Worm (Caenorhabditis elegans): ENCODE measurements around the gene msrp-5.

DNA sequence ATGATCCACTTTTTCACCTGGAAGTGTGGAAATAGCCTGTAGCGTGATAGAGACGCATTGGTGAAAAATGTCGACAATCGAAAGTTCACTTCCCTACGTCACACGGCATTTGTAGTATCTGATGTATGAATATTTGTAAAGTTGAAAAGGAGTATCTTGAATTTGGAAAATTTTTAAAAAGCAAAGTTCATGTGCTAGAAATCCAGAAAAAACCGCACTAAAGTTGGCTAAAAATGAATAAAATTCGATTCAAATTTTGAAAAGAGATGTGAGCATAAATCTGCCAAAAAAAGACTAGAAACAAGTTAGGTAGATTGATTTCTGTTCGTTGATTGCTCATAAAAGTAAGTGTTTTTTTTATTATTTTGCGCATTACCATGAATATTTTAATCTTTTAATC lies 33.7 kb upstream of the msrp-5 start, which contains the start of gene sri-74:
- TF ChIP-seq unc-130 (GFP tag; optimal IDR thresholded peaks at IDR 0.05) (no peak), athp-1 (tag; optimal IDR thresholded peaks at IDR 0.05) (no peak), snpc-4 (GFP tag; optimal IDR thresholded peaks at IDR 0.05) (no peak), snpc-4 (tag; optimal IDR thresholded peaks at IDR 0.05) (no peak), hmg-20 (GFP tag; IDR thresholded peaks at IDR 0.05) (no peak), unc-62 (GFP tag; optimal IDR thresholded peaks at IDR 0.05) (no peak), lsl-1 (GFP tag; optimal IDR thresholded peaks at IDR 0.05) (no peak), ceh-58 (GFP tag; IDR thresholded peaks at IDR 0.05) (no peak), cebp-1 (GFP tag; IDR thresholded peaks at IDR 0.05) (no peak), cebp-1 (tag; optimal IDR thresholded peaks at IDR 0.05) (no peak), nfyb-1 (GFP tag; IDR thresholded peaks at IDR 0.05) (no peak), ama-1 (optimal IDR thresholded peaks at IDR 0.05) (no peak), ama-1 (GFP tag; optimal IDR thresholded peaks at IDR 0.05) (no peak), madf-6 (GFP tag; IDR thresholded peaks at IDR 0.05) (no peak), let-526 (GFP tag; IDR thresholded peaks at IDR 0.05) (no peak), lin-26 (GFP tag; IDR thresholded peaks at IDR 0.05) (no peak)
